Fruit fly (Drosophila melanogaster) whole organism, adult: Measurements from ENCODE around the gene elg1.

ENCODE experiments used
- CG11617 ChIP-seq: fragments of 200-800 bp; sonication (Bioruptor generic); optimal IDR thresholded peaks from 2 replicates; lab custom pipeline; 2017; ENCODE audit warnings: mild to moderate bottlenecking, missing biosample characterization, missing genetic modification reagents, missing genetic modification characterization
- CG12768 ChIP-seq: fragments of 200-800 bp; sonication (Bioruptor generic); optimal IDR thresholded peaks from 2 replicates; lab custom pipeline; 2017; ENCODE audit warnings: missing biosample characterization, missing genetic modification characterization, mild to moderate bottlenecking, moderate library complexity, missing genetic modification reagents
- CG14711 ChIP-seq: fragments of 200-800 bp; sonication (Bioruptor generic); optimal IDR thresholded peaks from 2 replicates; lab custom pipeline; 2018; ENCODE audit warnings: missing biosample characterization, mild to moderate bottlenecking, missing genetic modification characterization, moderate library complexity
- CG1620 ChIP-seq: fragments of 200-800 bp; sonication (Bioruptor generic); optimal IDR thresholded peaks from 2 replicates; lab custom pipeline; 2016; ENCODE audit warnings: missing biosample characterization, missing genetic modification characterization
- CG33017 ChIP-seq: fragments of 200-800 bp; sonication (Bioruptor generic); optimal IDR thresholded peaks from 2 replicates; lab custom pipeline; 2018; ENCODE audit warnings: missing biosample characterization, mild to moderate bottlenecking, missing genetic modification characterization, moderate library complexity
- CG5204 ChIP-seq: fragments of 200-800 bp; sonication (Bioruptor generic); optimal IDR thresholded peaks from 2 replicates; lab custom pipeline; 2016; ENCODE audit warnings: missing biosample characterization, missing genetic modification characterization
- CG7045 ChIP-seq: fragments of 200-800 bp; sonication (Bioruptor generic); optimal IDR thresholded peaks from 2 replicates; lab custom pipeline; 2017; ENCODE audit warnings: missing biosample characterization, mild to moderate bottlenecking, missing genetic modification characterization
- CG7101 ChIP-seq: fragments of 200-800 bp; sonication (Bioruptor generic); optimal IDR thresholded peaks from 2 replicates; lab custom pipeline; 2018; ENCODE audit warnings: missing biosample characterization, mild to moderate bottlenecking, missing genetic modification characterization, moderate library complexity
- Clk ChIP-seq: fragments of 200-800 bp; sonication (Bioruptor generic); optimal IDR thresholded peaks from 2 replicates; lab custom pipeline; 2017; ENCODE audit warnings: missing biosample characterization, missing genetic modification characterization
- Crg-1 ChIP-seq: fragments of 200-800 bp; sonication (Bioruptor generic); optimal IDR thresholded peaks from 2 replicates; lab custom pipeline; 2016; ENCODE audit warnings: missing biosample characterization, missing genetic modification characterization
- Hr96 ChIP-seq: fragments of 200-800 bp; sonication (Bioruptor generic); optimal IDR thresholded peaks from 2 replicates; lab custom pipeline; 2016; ENCODE audit warnings: missing biosample characterization, missing genetic modification characterization
- Mnt ChIP-seq: fragments of 200-800 bp; sonication (Bioruptor generic); optimal IDR thresholded peaks from 2 replicates; lab custom pipeline; 2016; ENCODE audit warnings: missing biosample characterization, mild to moderate bottlenecking, missing genetic modification characterization
- bab1 ChIP-seq: fragments of 200-800 bp; sonication (Bioruptor generic); optimal IDR thresholded peaks from 3 replicates; lab custom pipeline; 2019; ENCODE audit warnings: missing biosample characterization, mild to moderate bottlenecking, missing genetic modification characterization, moderate library complexity
- cic ChIP-seq: fragments of 200-800 bp; sonication (Bioruptor generic); optimal IDR thresholded peaks from 2 replicates; lab custom pipeline; 2017; ENCODE audit warnings: missing biosample characterization, mild to moderate bottlenecking, missing genetic modification characterization, moderate library complexity
- cnc ChIP-seq, 2 experiments: fragments of >200 bp; optimal IDR thresholded peaks; 2 replicates each; lab custom pipeline; 2017
- kay ChIP-seq: fragments of 200-800 bp; sonication (Bioruptor generic); peaks from one replicate; lab custom pipeline; 2016; ENCODE audit warnings: missing biosample characterization, missing genetic modification characterization, borderline replicate concordance
- ovo ChIP-seq: fragments of 200-800 bp; sonication (Bioruptor generic); optimal IDR thresholded peaks from 2 replicates; lab custom pipeline; 2016; ENCODE audit warnings: missing biosample characterization, missing genetic modification characterization
- pad ChIP-seq: fragments of 200-800 bp; sonication (Bioruptor generic); optimal IDR thresholded peaks from 3 replicates; lab custom pipeline; 2017; ENCODE audit warnings: missing biosample characterization, missing genetic modification characterization, mild to moderate bottlenecking, moderate library complexity, missing genetic modification reagents
- tj ChIP-seq: fragments of 200-800 bp; sonication (Bioruptor generic); optimal IDR thresholded peaks from 3 replicates; lab custom pipeline; 2017; ENCODE audit warnings: missing biosample characterization, mild to moderate bottlenecking, missing genetic modification characterization, moderate library complexity
- toe ChIP-seq: fragments of 200-800 bp; sonication (Bioruptor generic); optimal IDR thresholded peaks from 2 replicates; lab custom pipeline; 2016; ENCODE audit warnings: missing biosample characterization, missing genetic modification characterization

The elg1 gene

DNA sequence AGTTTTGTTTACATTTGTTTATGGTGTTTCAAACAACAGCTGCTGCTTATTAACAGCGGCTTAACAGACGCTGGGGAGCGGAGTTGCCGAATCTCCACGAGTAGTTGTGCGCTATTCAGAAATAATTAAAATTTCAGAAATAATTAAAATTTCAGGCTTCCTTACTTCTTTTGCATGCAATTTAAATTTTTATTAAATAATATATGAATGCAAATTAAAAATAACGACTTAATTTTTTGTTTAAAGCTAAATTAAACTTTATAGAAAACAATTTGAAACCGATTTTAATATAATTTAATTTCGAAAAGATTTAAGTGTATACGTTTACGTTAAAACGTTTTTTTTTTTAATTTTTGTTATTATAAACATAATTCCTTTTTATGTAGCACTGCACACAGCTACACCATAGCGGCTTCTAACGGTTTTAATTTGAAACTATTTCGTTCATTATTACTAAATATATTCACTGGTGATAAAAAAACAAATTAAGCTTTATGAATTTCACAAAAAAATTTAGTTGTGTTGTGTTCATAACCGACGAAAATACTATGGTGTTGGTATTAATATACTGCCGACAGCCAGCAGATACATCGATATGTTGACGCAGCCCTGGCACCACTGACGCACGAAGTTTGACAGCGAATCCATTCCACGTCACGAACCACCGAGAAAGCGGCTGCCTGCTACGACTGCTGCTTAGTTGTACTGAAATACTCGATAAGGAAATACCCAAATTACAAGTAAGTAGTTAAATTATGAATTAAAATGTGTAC, 2.7 kb upstream of the elg1 start, which contains the start of gene SsRbeta:
Gene SsRbeta (plus strand): TSS at position 645 of the 773 bp plus-strand sequence.
- TF ChIP-seq toe (no peak), kay (GFP tag; lab: Kevin White, UChicago) (no peak), CG12768 (GFP tag; lab: Kevin White, UChicago) (no peak), Crg-1 (GFP tag; lab: Kevin White, UChicago) (peak; percentile 29), cnc (optimal IDR thresholded peaks at IDR 0.05; lab: Kevin White, UChicago) (no peak), CG7101 (tag; lab: Kevin White, UChicago) (peak; percentile 37), CG33017 (tag; lab: Kevin White, UChicago) (no peak), tj (GFP tag; lab: Kevin White, UChicago) (no peak), cic (GFP tag; lab: Kevin White, UChicago) (peak; percentile 27), Clk (no peak), CG14711 (tag; lab: Kevin White, UChicago) (peak; percentile 88), CG11617 (GFP tag; lab: Kevin White, UChicago) (peak; percentile 34), ovo (GFP tag; lab: Kevin White, UChicago) (peak; percentile 16), Mnt (peak; percentile 48), CG5204 (GFP tag; lab: Kevin White, UChicago) (no peak), CG7045 (GFP tag; lab: Kevin White, UChicago) (no peak), Hr96 (GFP tag; lab: Kevin White, UChicago) (no peak), bab1 (GFP tag; lab: Kevin White, UChicago) (peak; percentile 24), pad (no peak), CG1620 (GFP tag; lab: Kevin White, UChicago) (no peak)

DNA sequence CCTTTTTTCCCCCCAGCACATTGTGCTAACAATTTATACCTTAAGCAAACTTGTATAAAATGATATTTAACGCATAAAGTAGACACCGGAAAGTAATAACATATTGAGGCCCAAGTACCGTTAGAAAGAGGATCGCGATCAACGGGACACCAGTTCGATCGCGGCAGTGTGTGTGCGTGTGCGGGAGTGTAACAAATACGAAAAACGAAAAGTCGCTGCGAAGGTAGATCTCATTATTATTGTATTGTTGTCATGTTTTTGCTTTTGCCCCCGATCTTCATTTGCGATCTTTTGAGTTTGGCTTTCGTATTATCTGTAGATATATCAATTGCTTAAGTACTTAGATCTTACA, 215 bp downstream of the elg1 start:
- no peak for TF ChIP-seq Crg-1 (GFP tag; lab: Kevin White, UChicago)
- TF ChIP-seq toe: no peak
- TF ChIP-seq ovo (GFP tag; lab: Kevin White, UChicago): no peak
- TF ChIP-seq Mnt: no peak
- no peak for TF ChIP-seq CG1620 (GFP tag; lab: Kevin White, UChicago)
- TF ChIP-seq pad: no peak
- TF ChIP-seq CG7045 (GFP tag; lab: Kevin White, UChicago): no peak
- no peak for TF ChIP-seq CG14711 (tag; lab: Kevin White, UChicago)
- no peak for TF ChIP-seq CG7101 (tag; lab: Kevin White, UChicago)
- TF ChIP-seq cic (GFP tag; lab: Kevin White, UChicago): no peak
- no peak for TF ChIP-seq cnc (optimal IDR thresholded peaks at IDR 0.05; lab: Kevin White, UChicago)
- TF ChIP-seq CG11617 (GFP tag; lab: Kevin White, UChicago): no peak
- TF ChIP-seq bab1 (GFP tag; lab: Kevin White, UChicago): no peak
- TF ChIP-seq CG33017 (tag; lab: Kevin White, UChicago): no peak
- TF ChIP-seq kay (GFP tag; lab: Kevin White, UChicago): no peak
- TF ChIP-seq CG12768 (GFP tag; lab: Kevin White, UChicago): no peak
- no peak for TF ChIP-seq tj (GFP tag; lab: Kevin White, UChicago)
- no peak for TF ChIP-seq Hr96 (GFP tag; lab: Kevin White, UChicago)
- no peak for TF ChIP-seq CG5204 (GFP tag; lab: Kevin White, UChicago)
- TF ChIP-seq Clk: no peak

- no peak for TF ChIP-seq bab1 (GFP tag; lab: Kevin White, UChicago)
- no peak for TF ChIP-seq ovo (GFP tag; lab: Kevin White, UChicago)
- TF ChIP-seq cic (GFP tag; lab: Kevin White, UChicago): peak; percentile 41
- TF ChIP-seq Mnt: no peak
Measured at dm6 chr3L:16136819-16137553, 5.2 kb downstream of the elg1 start.

DNA sequence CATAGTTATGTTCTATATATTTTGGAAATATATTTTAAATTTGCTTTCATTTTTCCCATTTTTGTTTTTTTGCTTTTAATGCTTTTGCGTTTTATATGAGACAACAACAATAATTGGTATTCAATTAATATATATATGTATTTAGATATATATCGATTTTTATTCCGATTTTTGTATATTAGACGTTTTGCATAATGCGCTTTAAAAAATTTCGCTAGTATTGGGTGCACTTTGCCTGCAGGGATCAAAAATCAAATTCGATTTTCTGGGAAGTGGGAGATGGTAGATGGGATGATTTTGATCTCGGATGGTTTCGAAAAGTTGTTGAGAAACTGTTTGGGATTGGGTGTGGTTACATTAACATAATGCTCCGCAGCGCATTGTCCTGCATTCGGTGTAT, 6.0 kb downstream of the elg1 start, which contains the start of gene CG5157:
Gene CG5157 (minus strand): TSS at position 101 of the 400 bp plus-strand sequence.
- no peak for TF ChIP-seq CG5204 (GFP tag; lab: Kevin White, UChicago)
- TF ChIP-seq CG14711 (tag; lab: Kevin White, UChicago): no peak
- no peak for TF ChIP-seq CG33017 (tag; lab: Kevin White, UChicago)

DNA sequence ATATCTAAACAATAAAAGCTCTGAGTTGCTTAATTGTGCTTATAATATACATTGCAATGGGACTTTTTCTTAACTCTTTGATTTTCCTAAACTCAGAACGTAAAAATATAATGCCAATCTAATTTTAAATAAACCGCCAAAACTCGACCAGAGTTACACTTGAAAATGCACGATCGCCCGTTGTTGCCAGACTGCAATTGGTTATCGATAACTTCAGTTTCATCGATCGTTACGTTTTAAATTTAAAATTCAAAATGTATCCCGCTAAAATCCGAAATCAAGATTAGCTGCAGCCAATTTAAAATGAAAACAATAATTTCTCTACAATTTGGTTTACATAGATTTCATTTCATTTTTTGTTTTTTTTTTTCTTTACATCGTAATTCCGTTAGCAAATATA, 7.3 kb downstream of the elg1 start:
- TF ChIP-seq CG7101 (tag; lab: Kevin White, UChicago): no peak
- TF ChIP-seq CG14711 (tag; lab: Kevin White, UChicago): peak; percentile 98
- TF ChIP-seq CG12768 (GFP tag; lab: Kevin White, UChicago): no peak
- TF ChIP-seq bab1 (GFP tag; lab: Kevin White, UChicago): peak; percentile 41
- no peak for TF ChIP-seq cic (GFP tag; lab: Kevin White, UChicago)
- no peak for TF ChIP-seq pad
- no peak for TF ChIP-seq cnc (optimal IDR thresholded peaks at IDR 0.05; lab: Kevin White, UChicago)

- TF ChIP-seq CG7045 (GFP tag; lab: Kevin White, UChicago) (no peak), tj (GFP tag; lab: Kevin White, UChicago) (no peak), ovo (GFP tag; lab: Kevin White, UChicago) (no peak), bab1 (GFP tag; lab: Kevin White, UChicago) (no peak), CG33017 (tag; lab: Kevin White, UChicago) (no peak), CG11617 (GFP tag; lab: Kevin White, UChicago) (no peak), Clk (no peak), cic (GFP tag; lab: Kevin White, UChicago) (no peak), CG7101 (tag; lab: Kevin White, UChicago) (no peak), toe (no peak), CG5204 (GFP tag; lab: Kevin White, UChicago) (no peak), CG1620 (GFP tag; lab: Kevin White, UChicago) (no peak), CG12768 (GFP tag; lab: Kevin White, UChicago) (no peak), CG14711 (tag; lab: Kevin White, UChicago) (no peak), Mnt (no peak), kay (GFP tag; lab: Kevin White, UChicago) (no peak), Hr96 (GFP tag; lab: Kevin White, UChicago) (no peak), Crg-1 (GFP tag; lab: Kevin White, UChicago) (no peak)
Measured at dm6 chr3L:16141556-16141955, 9.7 kb downstream of the elg1 start.
